Fruit fly (Drosophila melanogaster) whole organism, embryonic: ENCODE results near the gene Son.
A peak's percentile ranks its signal among the peaks of the same experiment; 100 is the strongest.

ENCODE experiments used
- Asciz ChIP-seq: fragments of 200-800 bp; sonication (Bioruptor generic); optimal IDR thresholded peaks from 2 replicates; lab custom pipeline; 2017; ENCODE audit warnings: missing biosample characterization, mild to moderate bottlenecking, missing genetic modification characterization, missing genetic modification reagents
- BtbVII ChIP-seq: fragments of 200-800 bp; sonication (Bioruptor generic); optimal IDR thresholded peaks from 3 replicates; lab custom pipeline; 2017; ENCODE audit warnings: missing biosample characterization, mild to moderate bottlenecking, missing genetic modification characterization
- CG1024 ChIP-seq: fragments of 200-800 bp; sonication (Bioruptor generic); IDR thresholded peaks from 2 replicates; pipeline ENCODE4 v1.3.6; 2022; ENCODE audit warnings: missing biosample characterization, missing genetic modification characterization
- CG10366 ChIP-seq: fragments of 200-800 bp; sonication (Bioruptor generic); IDR thresholded peaks from 2 replicates; pipeline ENCODE4 v1.3.6; 2022; ENCODE audit warnings: missing biosample characterization, missing genetic modification characterization
- CG10654 ChIP-seq: fragments of 200-800 bp; sonication (Bioruptor generic); optimal IDR thresholded peaks from 2 replicates; lab custom pipeline; 2016; ENCODE audit warnings: missing biosample characterization, missing genetic modification characterization
- CG11093 ChIP-seq: fragments of 200-800 bp; sonication (Bioruptor generic); IDR thresholded peaks from 3 replicates; pipeline ENCODE4 v1.3.6; 2022; ENCODE audit warnings: missing biosample characterization, missing genetic modification characterization
- CG12104 ChIP-seq: fragments of 200-800 bp; sonication (Bioruptor generic); optimal IDR thresholded peaks from 3 replicates; lab custom pipeline; 2016; ENCODE audit warnings: missing biosample characterization, missing genetic modification characterization
- CG17568 ChIP-seq: fragments of 200-800 bp; sonication (Bioruptor generic); optimal IDR thresholded peaks from 2 replicates; lab custom pipeline; 2018; ENCODE audit warnings: missing biosample characterization, mild to moderate bottlenecking, missing genetic modification characterization, moderate library complexity
- CG18764 ChIP-seq: fragments of 200-800 bp; sonication (Bioruptor generic); optimal IDR thresholded peaks from 3 replicates; lab custom pipeline; 2016; ENCODE audit warnings: missing biosample characterization, missing genetic modification characterization
- CG30403 ChIP-seq: fragments of 200-800 bp; sonication (Bioruptor generic); optimal IDR thresholded peaks from 3 replicates; lab custom pipeline; 2016; ENCODE audit warnings: missing biosample characterization, missing genetic modification characterization
- CG30431 ChIP-seq: fragments of 200-800 bp; sonication (Bioruptor generic); optimal IDR thresholded peaks from 2 replicates; lab custom pipeline; 2017; ENCODE audit warnings: missing biosample characterization, missing genetic modification characterization
- CG31365 ChIP-seq: fragments of 200-800 bp; sonication (Bioruptor generic); optimal IDR thresholded peaks from 2 replicates; lab custom pipeline; 2018; ENCODE audit warnings: missing biosample characterization, mild to moderate bottlenecking, missing genetic modification characterization
- CG3726 ChIP-seq: fragments of 200-800 bp; sonication (Bioruptor generic); IDR thresholded peaks from 3 replicates; pipeline ENCODE4, ENCODE4 v1.3.6; 2022; ENCODE audit warnings: missing biosample characterization, missing genetic modification characterization
- CG7271 ChIP-seq: fragments of 200-800 bp; sonication (Bioruptor generic); optimal IDR thresholded peaks from 2 replicates; lab custom pipeline; 2018; ENCODE audit warnings: missing biosample characterization, mild to moderate bottlenecking, missing genetic modification characterization, moderate library complexity
- CG8089 ChIP-seq: fragments of 200-800 bp; sonication (Bioruptor generic); optimal IDR thresholded peaks from 3 replicates; lab custom pipeline; 2016; ENCODE audit warnings: missing biosample characterization, missing genetic modification characterization
- CG8290 ChIP-seq, 3 experiments: fragments of 200-800 bp; sonication (Bioruptor generic); optimal IDR thresholded peaks; 2 replicates each; lab custom pipeline; 2016 to 2019; ENCODE audit warnings: missing biosample characterization in 3 of 3, missing genetic modification characterization in 3 of 3, mild to moderate bottlenecking in 2 of 3, moderate library complexity in 1 of 3
- CG9727 ChIP-seq: fragments of 200-800 bp; sonication (Bioruptor generic); optimal IDR thresholded peaks from 3 replicates; lab custom pipeline; 2017; ENCODE audit warnings: missing biosample characterization, mild to moderate bottlenecking, missing genetic modification characterization
- Dp ChIP-seq: fragments of 200-800 bp; sonication (Bioruptor generic); optimal IDR thresholded peaks from 2 replicates; lab custom pipeline; 2018; ENCODE audit warnings: missing biosample characterization, mild to moderate bottlenecking, missing genetic modification characterization, moderate library complexity
- GATAe ChIP-seq: fragments of 200-800 bp; sonication (Bioruptor generic); conservative IDR thresholded peaks from 2 replicates; pipeline ENCODE4 v1.3.6; 2022; ENCODE audit warnings: missing biosample characterization, missing genetic modification characterization
- Hey ChIP-seq: fragments of 200-800 bp; sonication (Bioruptor generic); optimal IDR thresholded peaks from 3 replicates; lab custom pipeline; 2018; ENCODE audit warnings: missing biosample characterization, mild to moderate bottlenecking, missing genetic modification characterization
- HmgD ChIP-seq: fragments of 200-800 bp; sonication (Bioruptor generic); optimal IDR thresholded peaks from 3 replicates; lab custom pipeline; 2016; ENCODE audit warnings: missing biosample characterization, missing genetic modification characterization
- Hmr ChIP-seq: fragments of 200-800 bp; sonication (Bioruptor generic); optimal IDR thresholded peaks from 3 replicates; lab custom pipeline; 2017; ENCODE audit warnings: mild to moderate bottlenecking, missing biosample characterization, missing genetic modification reagents, missing genetic modification characterization
- Mes4 ChIP-seq: fragments of 200-800 bp; sonication (Bioruptor generic); optimal IDR thresholded peaks from 2 replicates; lab custom pipeline; 2016; ENCODE audit warnings: missing biosample characterization, missing genetic modification characterization
- Rfx ChIP-seq: fragments of 200-800 bp; sonication (Bioruptor generic); IDR thresholded peaks from 2 replicates; pipeline ENCODE4 v1.3.6; 2022; ENCODE audit warnings: missing biosample characterization, missing genetic modification characterization
- Sox100B ChIP-seq: fragments of 200-800 bp; sonication (Bioruptor generic); optimal IDR thresholded peaks from 3 replicates; lab custom pipeline; 2018; ENCODE audit warnings: missing biosample characterization, mild to moderate bottlenecking, missing genetic modification characterization
- Stat92E ChIP-seq, 3 experiments: fragments of >200 bp in 2 of 3; fragments of 200-800 bp in 1 of 3; sonication (Bioruptor generic) in 1 of 3; optimal IDR thresholded peaks; 2 replicates each; lab custom pipeline; 2017 to 2019; ENCODE audit warnings: missing biosample characterization in 3 of 3, missing genetic modification characterization in 3 of 3, mild to moderate bottlenecking in 1 of 3, moderate library complexity in 1 of 3
- TFAM ChIP-seq: fragments of 200-800 bp; sonication (Bioruptor generic); optimal IDR thresholded peaks from 2 replicates; lab custom pipeline; 2017; ENCODE audit warnings: missing biosample characterization, missing genetic modification characterization, inconsistent platforms
- bab2 ChIP-seq: fragments of 200-800 bp; sonication (Bioruptor generic); optimal IDR thresholded peaks from 2 replicates; lab custom pipeline; 2016; ENCODE audit warnings: missing biosample characterization, missing genetic modification characterization
- cas ChIP-seq: fragments of 200-800 bp; sonication (Bioruptor generic); IDR thresholded peaks from 2 replicates; pipeline ENCODE4 v1.3.6; 2022; ENCODE audit warnings: missing biosample characterization, missing genetic modification characterization
- chn ChIP-seq: fragments of 200-800 bp; sonication (Bioruptor generic); optimal IDR thresholded peaks from 2 replicates; lab custom pipeline; 2016; ENCODE audit warnings: missing biosample characterization, missing genetic modification characterization
- da ChIP-seq: fragments of 200-800 bp; sonication (Bioruptor generic); optimal IDR thresholded peaks from 2 replicates; lab custom pipeline; 2016; ENCODE audit warnings: missing biosample characterization, missing genetic modification characterization
- dmrt11E ChIP-seq: fragments of 200-800 bp; sonication (Bioruptor generic); optimal IDR thresholded peaks from 3 replicates; lab custom pipeline; 2018; ENCODE audit warnings: missing biosample characterization, mild to moderate bottlenecking, missing genetic modification characterization, moderate library complexity
- dpn ChIP-seq, 2 experiments: fragments of 200-800 bp; sonication (Bioruptor generic); optimal IDR thresholded peaks; 3 replicates each; lab custom pipeline; 2016; ENCODE audit warnings: missing biosample characterization in 2 of 2, missing genetic modification characterization in 2 of 2
- ems ChIP-seq: fragments of 200-800 bp; sonication (Bioruptor generic); optimal IDR thresholded peaks from 3 replicates; lab custom pipeline; 2016; ENCODE audit warnings: missing biosample characterization, missing genetic modification characterization
- esg ChIP-seq: fragments of 200-800 bp; sonication (Bioruptor generic); conservative IDR thresholded peaks from 2 replicates; pipeline ENCODE4 v1.3.6; 2022; ENCODE audit warnings: missing biosample characterization, missing genetic modification characterization
- grn ChIP-seq: fragments of 200-800 bp; sonication (Bioruptor generic); optimal IDR thresholded peaks from 3 replicates; lab custom pipeline; 2017; ENCODE audit warnings: missing biosample characterization, missing genetic modification characterization
- jing ChIP-seq: fragments of 200-800 bp; sonication (Bioruptor generic); optimal IDR thresholded peaks from 2 replicates; lab custom pipeline; 2018; ENCODE audit warnings: missing biosample characterization, mild to moderate bottlenecking, missing genetic modification characterization
- ken ChIP-seq: fragments of 200-800 bp; sonication (Bioruptor generic); IDR thresholded peaks from 3 replicates; pipeline ENCODE4 v1.3.6; 2022; ENCODE audit warnings: missing biosample characterization, missing genetic modification characterization
- maf-S ChIP-seq: fragments of 200-800 bp; sonication (Bioruptor generic); optimal IDR thresholded peaks from 2 replicates; lab custom pipeline; 2016; ENCODE audit warnings: missing biosample characterization, missing genetic modification characterization
- nmo ChIP-seq: fragments of 200-800 bp; sonication (Bioruptor generic); optimal IDR thresholded peaks from 2 replicates; lab custom pipeline; 2018; ENCODE audit warnings: missing biosample characterization, mild to moderate bottlenecking, missing genetic modification characterization, moderate library complexity
- nom ChIP-seq: fragments of 200-800 bp; sonication (Bioruptor generic); optimal IDR thresholded peaks from 2 replicates; lab custom pipeline; 2017; ENCODE audit warnings: missing biosample characterization, missing genetic modification characterization, mild to moderate bottlenecking, moderate library complexity, missing genetic modification reagents
- ranshi ChIP-seq: fragments of 200-800 bp; sonication (Bioruptor generic); IDR thresholded peaks from 2 replicates; pipeline ENCODE4 v1.3.6; 2022; ENCODE audit warnings: missing biosample characterization, missing genetic modification characterization
- run ChIP-seq: fragments of 200-800 bp; sonication (Bioruptor generic); optimal IDR thresholded peaks from 3 replicates; lab custom pipeline; 2018; ENCODE audit warnings: missing biosample characterization, mild to moderate bottlenecking, missing genetic modification characterization
- salm ChIP-seq: fragments of 200-800 bp; sonication (Bioruptor generic); optimal IDR thresholded peaks from 2 replicates; lab custom pipeline; 2018; ENCODE audit warnings: missing biosample characterization, mild to moderate bottlenecking, missing genetic modification characterization
- toy ChIP-seq: fragments of 200-800 bp; sonication (Bioruptor generic); IDR thresholded peaks from 2 replicates; pipeline ENCODE4 v1.3.6; 2022; ENCODE audit warnings: missing biosample characterization, missing genetic modification characterization
- tx ChIP-seq: fragments of 200-800 bp; sonication (Bioruptor generic); optimal IDR thresholded peaks from 2 replicates; lab custom pipeline; 2016; ENCODE audit warnings: missing biosample characterization, missing genetic modification characterization
- wek ChIP-seq: fragments of 200-800 bp; sonication (Bioruptor generic); optimal IDR thresholded peaks from 3 replicates; lab custom pipeline; 2018; ENCODE audit warnings: missing biosample characterization, mild to moderate bottlenecking, missing genetic modification characterization, moderate library complexity
- zen ChIP-seq: fragments of 200-800 bp; sonication (Bioruptor generic); optimal IDR thresholded peaks from 3 replicates; lab custom pipeline; 2018; ENCODE audit warnings: missing biosample characterization, mild to moderate bottlenecking, missing genetic modification characterization, moderate library complexity
- zf30C ChIP-seq: fragments of 200-800 bp; sonication (Bioruptor generic); optimal IDR thresholded peaks from 3 replicates; lab custom pipeline; 2018; ENCODE audit warnings: missing biosample characterization, mild to moderate bottlenecking, missing genetic modification characterization

The Son gene

DNA sequence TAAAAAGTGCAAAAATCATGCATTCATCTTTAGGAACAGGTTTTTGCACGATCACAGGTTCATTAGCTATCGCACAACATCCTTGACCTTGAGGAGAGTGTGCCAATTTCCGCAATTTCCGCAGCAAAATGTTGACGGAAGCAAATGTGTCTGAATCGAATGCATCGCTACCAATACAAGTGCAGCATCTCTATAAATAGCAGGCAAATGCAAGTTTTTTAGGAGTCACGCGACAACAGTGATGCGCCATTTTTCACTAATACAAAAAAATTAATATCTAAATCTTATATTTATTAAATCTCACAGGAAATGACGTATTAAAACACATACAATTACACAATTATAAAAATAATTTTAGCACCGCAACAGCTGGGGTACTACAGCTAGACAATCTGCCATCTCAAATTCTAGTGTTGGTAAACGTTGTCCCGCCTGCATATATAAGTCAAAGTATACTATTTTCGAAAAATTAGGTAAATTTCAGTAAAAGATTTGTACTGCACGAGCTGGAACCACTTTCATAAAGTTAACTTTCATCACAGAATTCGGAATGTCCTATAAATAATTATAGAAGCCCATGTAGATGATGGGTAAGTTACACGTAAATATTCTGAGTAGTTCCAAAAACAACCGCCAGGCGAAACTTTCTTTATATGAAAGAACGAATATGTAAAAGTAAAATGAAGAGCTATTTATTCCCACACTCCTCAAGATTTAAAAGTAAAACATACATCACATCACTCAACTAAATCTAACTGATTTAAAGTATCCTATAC, 3.8 kb upstream of the Son start, which contains the start of gene CG9399 (continued):
- peak; percentile 97 for TF ChIP-seq CG3726 (GFP tag; lab: Robert Waterston, UW)
- TF ChIP-seq CG10366 (GFP tag; lab: Robert Waterston, UW), result peak; percentile 99
- peak; percentile 89 for TF ChIP-seq toy (GFP tag; lab: Robert Waterston, UW)
- peak; percentile 97 for TF ChIP-seq CG10654 (GFP tag; lab: Kevin White, UChicago)
- TF ChIP-seq CG30403 (GFP tag; lab: Kevin White, UChicago), result peak; percentile 99
- peak; percentile 42 for TF ChIP-seq Dp
- peak; percentile 94 to 98 for TF ChIP-seq dpn (GFP tag; optimal IDR thresholded peaks at IDR 0.05; lab: Kevin White, UChicago)
- peak; percentile 94 for TF ChIP-seq bab2 (GFP tag; lab: Kevin White, UChicago)
- peak; percentile 93 for TF ChIP-seq CG7271 (tag; lab: Kevin White, UChicago)
- peak; percentile 95 for TF ChIP-seq cas (GFP tag; lab: Robert Waterston, UW)
- TF ChIP-seq HmgD (GFP tag; lab: Kevin White, UChicago), result peak; percentile 30
- peak; percentile 98 for TF ChIP-seq nmo
- peak; percentile 88 for TF ChIP-seq CG8089
- peak; percentile 85 for TF ChIP-seq nom (GFP tag; lab: Kevin White, UChicago)
- peak; percentile 93 for TF ChIP-seq CG1024 (GFP tag; lab: Robert Waterston, UW)
- peak; percentile 94 for TF ChIP-seq run
- TF ChIP-seq Hey, result peak; percentile 75
- peak; percentile 93 for TF ChIP-seq CG12104 (GFP tag; lab: Kevin White, UChicago)
- peak; percentile 93 for TF ChIP-seq BtbVII (GFP tag; lab: Kevin White, UChicago)
- peak; percentile 95 for TF ChIP-seq Sox100B (GFP tag; lab: Kevin White, UChicago)
- TF ChIP-seq CG11093, result peak; percentile 96
- peak; percentile 65 for TF ChIP-seq grn (GFP tag; lab: Kevin White, UChicago)
- peak; percentile 96 for TF ChIP-seq CG9727
- peak; percentile 89 for TF ChIP-seq Asciz
- TF ChIP-seq salm, result peak; percentile 94
- TF ChIP-seq Hmr (GFP tag; lab: Kevin White, UChicago), result peak; percentile 97
- peak; percentile 98 for TF ChIP-seq ranshi
- peak; percentile 99 for TF ChIP-seq Rfx (GFP tag; lab: Robert Waterston, UW)
- peak; percentile 97 for TF ChIP-seq dmrt11E
- TF ChIP-seq TFAM (GFP tag; lab: Kevin White, UChicago), result peak; percentile 79
- TF ChIP-seq ems (GFP tag; lab: Kevin White, UChicago), result peak; percentile 94
- TF ChIP-seq ken, result peak; percentile 99
- peak; percentile 95 for TF ChIP-seq zen (tag; lab: Kevin White, UChicago)
- peak; percentile 93 for TF ChIP-seq CG18764
- peak in 1 of 3 experiments; percentile 36 for TF ChIP-seq Stat92E (GFP tag; optimal IDR thresholded peaks at IDR 0.05; lab: Kevin White, UChicago)
- peak; percentile 90 for TF ChIP-seq tx (GFP tag; lab: Kevin White, UChicago)
- peak; percentile 98 for TF ChIP-seq esg (GFP tag; lab: Robert Waterston, UW)
- peak; percentile 90 for TF ChIP-seq maf-S (GFP tag; lab: Kevin White, UChicago)
- TF ChIP-seq CG17568 (GFP tag; lab: Kevin White, UChicago), result peak; percentile 95
- peak; percentile 34 for TF ChIP-seq zf30C
- TF ChIP-seq GATAe (GFP tag; lab: Robert Waterston, UW), result peak; percentile 90
- peak; percentile 86 for TF ChIP-seq da (GFP tag; lab: Kevin White, UChicago)
- TF ChIP-seq CG31365 (tag; lab: Kevin White, UChicago), result peak; percentile 64
- TF ChIP-seq CG30431, result peak; percentile 98
- peak; percentile 83 for TF ChIP-seq Mes4 (GFP tag; lab: Kevin White, UChicago)
- peak; percentile 97 for TF ChIP-seq chn
- TF ChIP-seq CG8290 (GFP tag; optimal IDR thresholded peaks at IDR 0.05; lab: Kevin White, UChicago), result peak; percentile 95
- peak; percentile 92 for TF ChIP-seq CG8290 (tag; optimal IDR thresholded peaks at IDR 0.05; lab: Kevin White, UChicago)
- TF ChIP-seq jing, result peak; percentile 95
- peak; percentile 77 for TF ChIP-seq wek (GFP tag; lab: Kevin White, UChicago)
